Worm (Caenorhabditis elegans) whole organism, L1 larva: ENCODE results near the gene ZK1127.3.

Experiments
- aha-1 ChIP-seq: fragments of 150-350 bp; optimal IDR thresholded peaks from 2 replicates; lab custom pipeline; 2014; ENCODE audit warnings: missing biosample characterization, missing genetic modification characterization
- alr-1 ChIP-seq: fragments of 200-800 bp; sonication (Bioruptor generic); optimal IDR thresholded peaks from 2 replicates; lab custom pipeline; 2018; ENCODE audit warnings: borderline replicate concordance, mild to moderate bottlenecking, missing genetic modification characterization, missing compliant biosample characterization
- blmp-1 ChIP-seq: fragments of 150-350 bp; optimal IDR thresholded peaks from 2 replicates; lab custom pipeline; 2014; ENCODE audit warnings: missing biosample characterization, missing genetic modification characterization
- ceh-8 ChIP-seq: fragments of 200-800 bp; sonication (Bioruptor generic); optimal IDR thresholded peaks from 2 replicates; lab custom pipeline; 2018; ENCODE audit warnings: mild to moderate bottlenecking, missing genetic modification characterization, moderate library complexity, missing compliant biosample characterization
- ces-1 ChIP-seq: fragments of 150-350 bp; optimal IDR thresholded peaks from 2 replicates; lab custom pipeline; 2014; ENCODE audit warnings: missing biosample characterization, missing genetic modification reagents, missing genetic modification characterization
- dpl-1 ChIP-seq, 3 experiments: fragments of 150-350 bp in 2 of 3; sonication (generic microtip) in 1 of 3; optimal IDR thresholded peaks; 2 replicates each; lab custom pipeline; 2014 to 2017; ENCODE audit warnings: missing biosample characterization in 3 of 3, missing genetic modification characterization in 3 of 3, missing genetic modification reagents in 3 of 3
- dsc-1 ChIP-seq: sonication (generic microtip); optimal IDR thresholded peaks from 2 replicates; lab custom pipeline; 2016; ENCODE audit warnings: mild to moderate bottlenecking, missing genetic modification characterization, missing compliant biosample characterization
- efl-3 ChIP-seq: fragments of 200-800 bp; sonication (Bioruptor generic); optimal IDR thresholded peaks from 2 replicates; lab custom pipeline; 2018; ENCODE audit warnings: mild to moderate bottlenecking, missing genetic modification characterization, missing compliant biosample characterization
- egl-13 ChIP-seq: sonication (generic microtip); optimal IDR thresholded peaks from 2 replicates; lab custom pipeline; 2016; ENCODE audit warnings: missing genotype, missing genetic modification reagents, missing genetic modification characterization, missing compliant biosample characterization
- egl-27 ChIP-seq, 2 experiments: fragments of 150-350 bp in 1 of 2; sonication (generic microtip); optimal IDR thresholded peaks; 3 replicates each; lab custom pipeline; 2017 to 2018; ENCODE audit warnings: missing biosample characterization in 2 of 2, missing genetic modification characterization in 2 of 2, missing genetic modification reagents in 2 of 2
- ets-5 ChIP-seq: fragments of 200-800 bp; sonication (Bioruptor generic); IDR thresholded peaks from 2 replicates; pipeline ENCODE4 v1.3.6; 2022; ENCODE audit warnings: missing genetic modification characterization, missing compliant biosample characterization
- fkh-10 ChIP-seq: sonication (generic microtip); optimal IDR thresholded peaks from 2 replicates; lab custom pipeline; 2017; ENCODE audit warnings: missing biosample characterization, missing genetic modification reagents, missing genetic modification characterization
- fkh-8 ChIP-seq: sonication (generic microtip); optimal IDR thresholded peaks from 2 replicates; lab custom pipeline; 2016; ENCODE audit warnings: mild to moderate bottlenecking, missing genetic modification characterization, missing compliant biosample characterization
- grh-1 ChIP-seq: fragments of 200-800 bp; sonication (Bioruptor generic); IDR thresholded peaks from 2 replicates; pipeline ENCODE4 v1.3.6; 2022; ENCODE audit warnings: missing genetic modification reagents, missing genetic modification characterization, missing compliant biosample characterization
- hlh-4 ChIP-seq: sonication (generic microtip); optimal IDR thresholded peaks from 2 replicates; lab custom pipeline; 2016; ENCODE audit warnings: mild to moderate bottlenecking, missing genetic modification characterization, missing compliant biosample characterization
- irx-1 ChIP-seq: sonication (generic microtip); optimal IDR thresholded peaks from 2 replicates; lab custom pipeline; 2016; ENCODE audit warnings: missing genetic modification characterization, missing compliant biosample characterization
- isw-1 ChIP-seq: fragments of 200-800 bp; sonication (Bioruptor generic); IDR thresholded peaks from 2 replicates; pipeline ENCODE4 v1.3.6; 2022; ENCODE audit warnings: missing genetic modification characterization, missing compliant biosample characterization
- jun-1 ChIP-seq: fragments of 150-350 bp; optimal IDR thresholded peaks from 2 replicates; lab custom pipeline; 2014; ENCODE audit warnings: missing biosample characterization, missing genetic modification reagents, missing genetic modification characterization
- lin-13 ChIP-seq: fragments of 150-350 bp; optimal IDR thresholded peaks from 2 replicates; lab custom pipeline; 2014; ENCODE audit warnings: missing biosample characterization, missing genetic modification reagents, missing genetic modification characterization
- lin-15B ChIP-seq: fragments of 150-350 bp; sonication (generic microtip); optimal IDR thresholded peaks from 3 replicates; lab custom pipeline; 2014; ENCODE audit warnings: missing biosample characterization, missing genetic modification characterization
- lin-35 ChIP-seq, 2 experiments: fragments of 150-350 bp; optimal IDR thresholded peaks; 2 replicates each; lab custom pipeline; 2014; ENCODE audit warnings: missing biosample characterization in 2 of 2, missing genetic modification characterization in 2 of 2, missing genetic modification reagents in 2 of 2
- lin-39 ChIP-seq: fragments of 150-350 bp; optimal IDR thresholded peaks from 2 replicates; lab custom pipeline; 2014; ENCODE audit warnings: missing biosample characterization, missing genetic modification reagents, missing genetic modification characterization
- lir-3 ChIP-seq: sonication (generic microtip); optimal IDR thresholded peaks from 2 replicates; lab custom pipeline; 2016; ENCODE audit warnings: mild to moderate bottlenecking, missing genetic modification characterization, moderate library complexity, missing compliant biosample characterization; ENCODE audit not compliant: poor library complexity
- lsy-2 ChIP-seq, 2 experiments: fragments of 150-350 bp; optimal IDR thresholded peaks; 2 replicates each; lab custom pipeline; 2014; ENCODE audit warnings: missing biosample characterization in 2 of 2, missing genetic modification characterization in 2 of 2
- mab-9 ChIP-seq: fragments of 200-800 bp; sonication (Bioruptor generic); IDR thresholded peaks from 2 replicates; pipeline ENCODE4 v1.3.6; 2022; ENCODE audit warnings: missing genetic modification reagents, missing genetic modification characterization, missing compliant biosample characterization
- mdl-1 ChIP-seq, 2 experiments: fragments of 150-350 bp; optimal IDR thresholded peaks; 2 replicates each; lab custom pipeline; 2014 to 2017; ENCODE audit warnings: missing biosample characterization in 2 of 2, missing genetic modification characterization in 2 of 2, inconsistent platforms in 1 of 2
- nhr-11 ChIP-seq: fragments of 150-350 bp; optimal IDR thresholded peaks from 2 replicates; lab custom pipeline; 2014; ENCODE audit warnings: missing biosample characterization, missing genetic modification characterization
- nhr-12 ChIP-seq: sonication (generic microtip); optimal IDR thresholded peaks from 2 replicates; lab custom pipeline; 2017; ENCODE audit warnings: missing biosample characterization, missing genetic modification characterization
- nhr-19 ChIP-seq: fragments of 200-800 bp; sonication (Bioruptor generic); conservative IDR thresholded peaks from 2 replicates; pipeline ENCODE4 v1.3.6; 2022; ENCODE audit warnings: missing genetic modification characterization, missing compliant biosample characterization
- nhr-28 ChIP-seq: fragments of 150-350 bp; optimal IDR thresholded peaks from 2 replicates; lab custom pipeline; 2014; ENCODE audit warnings: missing biosample characterization, missing genetic modification characterization
- nhr-47 ChIP-seq: sonication (generic microtip); optimal IDR thresholded peaks from 2 replicates; lab custom pipeline; 2016; ENCODE audit warnings: mild to moderate bottlenecking, missing genetic modification characterization, moderate library complexity, missing compliant biosample characterization
- nhr-71 ChIP-seq: sonication (generic microtip); optimal IDR thresholded peaks from 2 replicates; lab custom pipeline; 2016; ENCODE audit warnings: mild to moderate bottlenecking, missing genetic modification characterization, moderate library complexity, missing compliant biosample characterization
- pag-3 ChIP-seq: sonication (generic microtip); optimal IDR thresholded peaks from 2 replicates; lab custom pipeline; 2017; ENCODE audit warnings: missing genetic modification characterization, mild to moderate bottlenecking, missing compliant biosample characterization, antibody characterized with exemption, borderline replicate concordance; ENCODE audit not compliant: insufficient read depth
- skn-1 ChIP-seq: fragments of 150-350 bp; optimal IDR thresholded peaks from 2 replicates; lab custom pipeline; 2014; ENCODE audit warnings: missing biosample characterization, missing genetic modification characterization
- snpc-4 ChIP-seq: fragments of 150-350 bp; optimal IDR thresholded peaks from 2 replicates; lab custom pipeline; 2014; ENCODE audit warnings: missing biosample characterization, missing genetic modification characterization
- snu-23 ChIP-seq: sonication (generic microtip); optimal IDR thresholded peaks from 2 replicates; lab custom pipeline; 2016; ENCODE audit warnings: missing genetic modification characterization, missing compliant biosample characterization
- sox-4 ChIP-seq: sonication (generic microtip); optimal IDR thresholded peaks from 2 replicates; lab custom pipeline; 2016; ENCODE audit warnings: missing genetic modification characterization, missing compliant biosample characterization
- swsn-7 ChIP-seq: sonication (generic microtip); optimal IDR thresholded peaks from 2 replicates; lab custom pipeline; 2016; ENCODE audit warnings: missing genetic modification characterization, missing compliant biosample characterization
- tbx-2 ChIP-seq: sonication (generic microtip); optimal IDR thresholded peaks from 2 replicates; lab custom pipeline; 2016; ENCODE audit warnings: missing genetic modification characterization, missing compliant biosample characterization
- unc-30 ChIP-seq: sonication (generic microtip); optimal IDR thresholded peaks from 2 replicates; lab custom pipeline; 2017; ENCODE audit warnings: missing biosample characterization, missing genetic modification characterization
- zag-1 ChIP-seq: fragments of 150-350 bp; optimal IDR thresholded peaks from 2 replicates; lab custom pipeline; 2014; ENCODE audit warnings: missing biosample characterization, missing genetic modification characterization
- zip-4 ChIP-seq: fragments of 200-800 bp; sonication (Bioruptor generic); optimal IDR thresholded peaks from 2 replicates; lab custom pipeline; 2018; ENCODE audit warnings: mild to moderate bottlenecking, missing genetic modification characterization, moderate library complexity, missing compliant biosample characterization
- ztf-11 ChIP-seq, 2 experiments: sonication (generic microtip); optimal IDR thresholded peaks; 2 replicates each; lab custom pipeline; 2016 to 2017; ENCODE audit warnings: missing genetic modification characterization in 2 of 2, missing biosample characterization in 1 of 2, missing compliant biosample characterization in 1 of 2
- ztf-4 ChIP-seq: fragments of 150-350 bp; optimal IDR thresholded peaks from 2 replicates; lab custom pipeline; 2014; ENCODE audit warnings: missing biosample characterization, missing genetic modification characterization

Gene ZK1127.3

ce11 chrII:7100838-7101237 is 45.8 kb downstream of the ZK1127.3 start, which contains the start of gene mmaa-1:
TSS of gene mmaa-1 (minus strand) at chrII:7101165.
- TF ChIP-seq nhr-71 (tag; lab: Kevin White, UChicago) = peak; percentile 10
- TF ChIP-seq aha-1 (tag; lab: Kevin White, UChicago) = no peak
- no peak for TF ChIP-seq mdl-1 (tag; optimal IDR thresholded peaks at IDR 0.05; lab: Kevin White, UChicago)

ce11 chrII:7102288-7102687 is 47.2 kb downstream of the ZK1127.3 start:
- TF ChIP-seq blmp-1 (peak; percentile 17), mab-9 (GFP tag; lab: Robert Waterston, UW) (no peak), snu-23 (peak; percentile 22), nhr-71 (tag; lab: Kevin White, UChicago) (peak; percentile 21)
- TF ChIP-seq, all 84 proteins: peak for 3

- TF ChIP-seq alr-1 (tag; lab: Kevin White, UChicago) (no peak), egl-13 (tag; lab: Kevin White, UChicago) (no peak), ces-1 (GFP tag; lab: Kevin White, UChicago) (no peak), ztf-4 (no peak), efl-3 (GFP tag; lab: Kevin White, UChicago) (no peak), grh-1 (no peak), swsn-7 (tag; lab: Kevin White, UChicago) (no peak), lin-15B (tag; lab: Kevin White, UChicago) (no peak), nhr-28 (tag; lab: Kevin White, UChicago) (no peak), egl-27 (tag; optimal IDR thresholded peaks at IDR 0.05; lab: Kevin White, UChicago) (no peak), pag-3 (no peak), fkh-10 (no peak), jun-1 (tag; lab: Kevin White, UChicago) (no peak)
Measured at ce11 chrII:7103111-7103510, 48.0 kb downstream of the ZK1127.3 start.

ce11 chrII:7104794-7105613 is 49.9 kb downstream of the ZK1127.3 start, which contains the start of the genes farl-11 and rpl-33:
TSS of gene farl-11 (minus strand) at chrII:7105035.
TSS of gene rpl-33 (plus strand) at chrII:7105563.
- TF ChIP-seq nhr-47 (peak; percentile 83), lsy-2 (tag; optimal IDR thresholded peaks at IDR 0.05; lab: Kevin White, UChicago) (peak; percentile 98 to 100), ets-5 (GFP tag; lab: Robert Waterston, UW) (no peak), ceh-8 (GFP tag; lab: Kevin White, UChicago) (no peak), nhr-11 (tag; lab: Kevin White, UChicago) (peak; percentile 39), irx-1 (tag; lab: Kevin White, UChicago) (peak; percentile 43), tbx-2 (tag; lab: Kevin White, UChicago) (peak; percentile 81), ztf-11 (tag; optimal IDR thresholded peaks at IDR 0.05; lab: Kevin White, UChicago) (peak in 1 of 2 experiments; percentile 57), lin-13 (GFP tag; lab: Kevin White, UChicago) (peak; percentile 79), pag-3 (no peak), lin-35 (GFP tag; optimal IDR thresholded peaks at IDR 0.05; lab: Kevin White, UChicago) (peak; percentile 83 to 93), nhr-19 (GFP tag; lab: Robert Waterston, UW) (peak; percentile 77), fkh-10 (peak; percentile 33), snpc-4 (tag; lab: Kevin White, UChicago) (peak; percentile 73), zag-1 (tag; lab: Kevin White, UChicago) (no peak), nhr-28 (tag; lab: Kevin White, UChicago) (no peak), lin-39 (tag; lab: Kevin White, UChicago) (peak; percentile 30), nhr-12 (tag; lab: Kevin White, UChicago) (no peak), skn-1 (tag; lab: Kevin White, UChicago) (peak; percentile 93), sox-4 (tag; lab: Kevin White, UChicago) (peak; percentile 45), isw-1 (GFP tag; lab: Robert Waterston, UW) (peak; percentile 80), grh-1 (peak; percentile 53; the same call in 1 of the 2 replicates), dpl-1 (GFP tag; optimal IDR thresholded peaks at IDR 0.05; lab: Kevin White, UChicago) (peak; percentile 75 to 83 (median 81)), dsc-1 (peak; percentile 64), hlh-4 (tag; lab: Kevin White, UChicago) (no peak), zip-4 (GFP tag; lab: Kevin White, UChicago) (no peak), fkh-8 (tag; lab: Kevin White, UChicago) (peak; percentile 85), lir-3 (tag; lab: Kevin White, UChicago) (peak; percentile 58), unc-30 (tag; lab: Kevin White, UChicago) (no peak)
